Fruit fly (Drosophila melanogaster) whole organism, embryonic: ENCODE results near the gene Csp.

ENCODE experiments used
- ATbp ChIP-seq: fragments of 200-800 bp; sonication (Bioruptor generic); optimal IDR thresholded peaks from 2 replicates; lab custom pipeline; 2017; ENCODE audit warnings: missing biosample characterization, mild to moderate bottlenecking, missing genetic modification characterization, missing genetic modification reagents
- Adf1 ChIP-seq: fragments of 200-800 bp; sonication (Bioruptor generic); IDR thresholded peaks from 2 replicates; pipeline ENCODE4 v1.3.6; 2022; ENCODE audit warnings: missing biosample characterization, missing genetic modification characterization
- Antp ChIP-seq: fragments of 200-800 bp; sonication (Bioruptor generic); optimal IDR thresholded peaks from 3 replicates; lab custom pipeline; 2016; ENCODE audit warnings: missing biosample characterization, missing genetic modification characterization
- BtbVII ChIP-seq: fragments of 200-800 bp; sonication (Bioruptor generic); optimal IDR thresholded peaks from 3 replicates; lab custom pipeline; 2017; ENCODE audit warnings: missing biosample characterization, mild to moderate bottlenecking, missing genetic modification characterization
- CG10565 ChIP-seq: fragments of 200-800 bp; sonication (Bioruptor generic); optimal IDR thresholded peaks from 3 replicates; lab custom pipeline; 2016; ENCODE audit warnings: missing biosample characterization, mild to moderate bottlenecking, missing genetic modification characterization
- CG11398 ChIP-seq: fragments of 200-800 bp; sonication (Bioruptor generic); optimal IDR thresholded peaks from 2 replicates; lab custom pipeline; 2016; ENCODE audit warnings: missing biosample characterization, missing genetic modification characterization
- CG12236 ChIP-seq: fragments of 200-800 bp; sonication (Bioruptor generic); optimal IDR thresholded peaks from 2 replicates; lab custom pipeline; 2016; ENCODE audit warnings: missing biosample characterization, missing genetic modification characterization
- CG12299 ChIP-seq: fragments of 200-800 bp; sonication (Bioruptor generic); optimal IDR thresholded peaks from 2 replicates; lab custom pipeline; 2018; ENCODE audit warnings: missing biosample characterization, mild to moderate bottlenecking, missing genetic modification characterization
- CG14667 ChIP-seq: fragments of 200-800 bp; sonication (Bioruptor generic); IDR thresholded peaks from 2 replicates; pipeline ENCODE4 v1.3.6; 2022; ENCODE audit warnings: missing biosample characterization, missing genetic modification characterization
- CG15601 ChIP-seq: fragments of 200-800 bp; sonication (Bioruptor generic); optimal IDR thresholded peaks from 3 replicates; lab custom pipeline; 2019; ENCODE audit warnings: missing biosample characterization, mild to moderate bottlenecking, missing genetic modification characterization, moderate library complexity
- CG1647 ChIP-seq: fragments of 200-800 bp; sonication (Bioruptor generic); optimal IDR thresholded peaks from 3 replicates; lab custom pipeline; 2016; ENCODE audit warnings: missing biosample characterization, missing genetic modification characterization
- CG17385 ChIP-seq: fragments of 200-800 bp; sonication (Bioruptor generic); optimal IDR thresholded peaks from 3 replicates; lab custom pipeline; 2018; ENCODE audit warnings: missing biosample characterization, mild to moderate bottlenecking, missing genetic modification characterization
- CG2712 ChIP-seq: fragments of 200-800 bp; optimal IDR thresholded peaks from 3 replicates; lab custom pipeline; 2019; ENCODE audit warnings: missing biosample characterization, mild to moderate bottlenecking, missing genetic modification characterization, moderate library complexity
- CG4328 ChIP-seq: fragments of 200-800 bp; sonication (Bioruptor generic); optimal IDR thresholded peaks from 3 replicates; lab custom pipeline; 2017; ENCODE audit warnings: missing biosample characterization, missing genetic modification reagents, missing genetic modification characterization
- CG4617 ChIP-seq: fragments of 200-800 bp; sonication (Bioruptor generic); optimal IDR thresholded peaks from 3 replicates; lab custom pipeline; 2016; ENCODE audit warnings: missing biosample characterization, missing genetic modification characterization, borderline replicate concordance
- CG7963 ChIP-seq: fragments of 200-800 bp; sonication (Bioruptor generic); IDR thresholded peaks from 3 replicates; pipeline ENCODE4 v1.3.6; 2022; ENCODE audit warnings: missing biosample characterization, missing genetic modification characterization; ENCODE audit not compliant: partially characterized antibody
- CG8359 ChIP-seq: fragments of 200-800 bp; sonication (Bioruptor generic); optimal IDR thresholded peaks from 2 replicates; lab custom pipeline; 2017; ENCODE audit warnings: missing biosample characterization, mild to moderate bottlenecking, missing genetic modification characterization, borderline replicate concordance
- CG9727 ChIP-seq: fragments of 200-800 bp; sonication (Bioruptor generic); optimal IDR thresholded peaks from 3 replicates; lab custom pipeline; 2017; ENCODE audit warnings: missing biosample characterization, mild to moderate bottlenecking, missing genetic modification characterization
- CHES-1-like ChIP-seq: fragments of 200-800 bp; sonication (Bioruptor generic); optimal IDR thresholded peaks from 2 replicates; lab custom pipeline; 2016; ENCODE audit warnings: missing biosample characterization, missing genetic modification characterization
- CrebB ChIP-seq: fragments of 200-800 bp; sonication (Bioruptor generic); optimal IDR thresholded peaks from 3 replicates; lab custom pipeline; 2018; ENCODE audit warnings: missing biosample characterization, mild to moderate bottlenecking, missing genetic modification characterization
- D19A ChIP-seq: fragments of 200-800 bp; optimal IDR thresholded peaks from 3 replicates; lab custom pipeline; 2019; ENCODE audit warnings: missing biosample characterization, mild to moderate bottlenecking, missing genetic modification characterization, moderate library complexity
- Dbx ChIP-seq: fragments of 200-800 bp; sonication (Bioruptor generic); IDR thresholded peaks from 3 replicates; pipeline ENCODE4 v1.3.6; 2022; ENCODE audit warnings: missing biosample characterization, missing genetic modification characterization
- Dek ChIP-seq: fragments of 200-800 bp; sonication (Bioruptor generic); optimal IDR thresholded peaks from 3 replicates; lab custom pipeline; 2019; ENCODE audit warnings: missing biosample characterization, mild to moderate bottlenecking, missing genetic modification characterization, moderate library complexity
- Ets65A ChIP-seq: fragments of 200-800 bp; sonication (Bioruptor generic); peaks from one replicate; lab custom pipeline; 2016; ENCODE audit warnings: missing biosample characterization, missing genetic modification characterization
- Ets97D ChIP-seq: fragments of 200-800 bp; sonication (Bioruptor generic); optimal IDR thresholded peaks from 3 replicates; lab custom pipeline; 2016; ENCODE audit warnings: missing biosample characterization, missing genetic modification characterization
- Fer1 ChIP-seq: fragments of 200-800 bp; sonication (Bioruptor generic); optimal IDR thresholded peaks from 2 replicates; lab custom pipeline; 2017; ENCODE audit warnings: missing biosample characterization, mild to moderate bottlenecking, missing genetic modification characterization
- Hr51 ChIP-seq, 2 experiments: fragments of 200-800 bp; sonication (Bioruptor generic); optimal IDR thresholded peaks; 2 replicates in 1 of 2; 3 replicates in 1 of 2; lab custom pipeline; 2016 to 2018; ENCODE audit warnings: missing biosample characterization in 2 of 2, missing genetic modification characterization in 2 of 2, mild to moderate bottlenecking in 1 of 2, moderate library complexity in 1 of 2
- Mrtf ChIP-seq: fragments of 200-800 bp; sonication (Bioruptor generic); IDR thresholded peaks from 3 replicates; pipeline ENCODE4 v1.3.6; 2022; ENCODE audit warnings: missing biosample characterization, missing genetic modification characterization
- Nf-YC ChIP-seq: fragments of 200-800 bp; optimal IDR thresholded peaks from 3 replicates; lab custom pipeline; 2019; ENCODE audit warnings: missing biosample characterization, mild to moderate bottlenecking, missing genetic modification characterization, moderate library complexity
- Scr ChIP-seq: fragments of 200-800 bp; sonication (Bioruptor generic); IDR thresholded peaks from 2 replicates; pipeline ENCODE4 v1.3.6; 2022; ENCODE audit warnings: missing biosample characterization, missing genetic modification characterization; ENCODE audit not compliant: partially characterized antibody
- Spps ChIP-seq: fragments of 200-800 bp; sonication (Bioruptor generic); optimal IDR thresholded peaks from 2 replicates; lab custom pipeline; 2018; ENCODE audit warnings: missing biosample characterization, mild to moderate bottlenecking, missing genetic modification characterization
- Sry-β ChIP-seq: fragments of 200-800 bp; sonication (Bioruptor generic); optimal IDR thresholded peaks from 2 replicates; lab custom pipeline; 2018; ENCODE audit warnings: missing biosample characterization, mild to moderate bottlenecking, missing genetic modification characterization, moderate library complexity
- Taf1 ChIP-seq: fragments of 200-800 bp; sonication (Bioruptor generic); IDR thresholded peaks from 2 replicates; pipeline ENCODE4 v1.3.6; 2022; ENCODE audit warnings: missing biosample characterization, missing genetic modification characterization
- ash1 ChIP-seq: fragments of 200-800 bp; sonication (Bioruptor generic); optimal IDR thresholded peaks from 2 replicates; lab custom pipeline; 2018; ENCODE audit warnings: missing biosample characterization, mild to moderate bottlenecking, missing genetic modification characterization
- bab2 ChIP-seq: fragments of 200-800 bp; sonication (Bioruptor generic); optimal IDR thresholded peaks from 2 replicates; lab custom pipeline; 2016; ENCODE audit warnings: missing biosample characterization, missing genetic modification characterization
- corto ChIP-seq: fragments of 200-800 bp; sonication (Bioruptor generic); optimal IDR thresholded peaks from 2 replicates; lab custom pipeline; 2016; ENCODE audit warnings: missing biosample characterization, mild to moderate bottlenecking, missing genetic modification characterization, moderate library complexity
- dpn ChIP-seq, 2 experiments: fragments of 200-800 bp; sonication (Bioruptor generic); optimal IDR thresholded peaks; 3 replicates each; lab custom pipeline; 2016; ENCODE audit warnings: missing biosample characterization in 2 of 2, missing genetic modification characterization in 2 of 2
- ewg ChIP-seq: fragments of 200-800 bp; sonication (Bioruptor generic); optimal IDR thresholded peaks from 3 replicates; lab custom pipeline; 2017; ENCODE audit warnings: mild to moderate bottlenecking, missing biosample characterization, missing genetic modification reagents, missing genetic modification characterization
- gcm2 ChIP-seq: fragments of 200-800 bp; sonication (Bioruptor generic); optimal IDR thresholded peaks from 2 replicates; lab custom pipeline; 2016; ENCODE audit warnings: missing biosample characterization, missing genetic modification characterization
- jumu ChIP-seq: fragments of 200-800 bp; sonication (Bioruptor generic); optimal IDR thresholded peaks from 3 replicates; lab custom pipeline; 2016; ENCODE audit warnings: missing biosample characterization, missing genetic modification characterization
- kay ChIP-seq: fragments of 200-800 bp; sonication (Bioruptor generic); optimal IDR thresholded peaks from 2 replicates; lab custom pipeline; 2016; ENCODE audit warnings: missing biosample characterization, missing genetic modification characterization
- pho ChIP-seq: fragments of 200-800 bp; sonication (Bioruptor generic); optimal IDR thresholded peaks from 2 replicates; lab custom pipeline; 2016; ENCODE audit warnings: missing biosample characterization, missing genetic modification characterization
- repo ChIP-seq: fragments of 200-800 bp; sonication (Bioruptor generic); optimal IDR thresholded peaks from 2 replicates; lab custom pipeline; 2016; ENCODE audit warnings: missing biosample characterization, missing genetic modification characterization
- sd ChIP-seq: fragments of 200-800 bp; sonication (Bioruptor generic); optimal IDR thresholded peaks from 3 replicates; lab custom pipeline; 2018; ENCODE audit warnings: missing biosample characterization, mild to moderate bottlenecking, missing genetic modification characterization, moderate library complexity
- sim ChIP-seq: fragments of 200-800 bp; sonication (Bioruptor generic); IDR thresholded peaks from 2 replicates; pipeline ENCODE4 v1.3.6; 2022; ENCODE audit warnings: missing biosample characterization, missing genetic modification characterization
- so ChIP-seq: fragments of 200-800 bp; sonication (Bioruptor generic); IDR thresholded peaks from 3 replicates; pipeline ENCODE4 v1.3.6; 2022; ENCODE audit warnings: missing biosample characterization, missing genetic modification characterization
- trem ChIP-seq: fragments of 200-800 bp; optimal IDR thresholded peaks from 3 replicates; lab custom pipeline; 2019; ENCODE audit warnings: missing biosample characterization, mild to moderate bottlenecking, missing genetic modification characterization, moderate library complexity
- trh ChIP-seq: fragments of 200-800 bp; sonication (Bioruptor generic); optimal IDR thresholded peaks from 2 replicates; lab custom pipeline; 2016; ENCODE audit warnings: missing biosample characterization, missing genetic modification characterization
- unc-4 ChIP-seq: fragments of 200-800 bp; sonication (Bioruptor generic); IDR thresholded peaks from 2 replicates; pipeline ENCODE4 v1.3.6; 2022; ENCODE audit warnings: missing biosample characterization, missing genetic modification characterization; ENCODE audit not compliant: partially characterized antibody
- wdn ChIP-seq: fragments of 200-800 bp; sonication (Bioruptor generic); IDR thresholded peaks from 2 replicates; pipeline ENCODE4 v1.3.6; 2022; ENCODE audit warnings: missing biosample characterization, missing genetic modification characterization

Csp gene

dm6 chr3L:22262797-22263423 lies 4.3 kb upstream of the Csp start, which contains the start of the genes Rich and Ddx1 (continued):
- peak; percentile 10 for TF ChIP-seq D19A (tag; lab: Kevin White, UChicago)
- peak; percentile 26 for TF ChIP-seq corto (GFP tag; lab: Kevin White, UChicago)
- peak; percentile 18 for TF ChIP-seq pho (GFP tag; lab: Kevin White, UChicago)
- peak; percentile 97 for TF ChIP-seq Sry-β (GFP tag; lab: Kevin White, UChicago)
- peak; percentile 36 for TF ChIP-seq CHES-1-like (GFP tag; lab: Kevin White, UChicago)
- TF ChIP-seq CG7963 (GFP tag; lab: Robert Waterston, UW) = no peak
- no peak for TF ChIP-seq Spps (tag; lab: Kevin White, UChicago)
- TF ChIP-seq Mrtf (GFP tag; lab: Robert Waterston, UW) = no peak
- TF ChIP-seq repo (GFP tag; lab: Kevin White, UChicago) = no peak
- TF ChIP-seq CG10565 (GFP tag; lab: Kevin White, UChicago) = no peak
- TF ChIP-seq sd (tag; lab: Kevin White, UChicago) = peak; percentile 97
- TF ChIP-seq CG4617 = peak; percentile 41
- TF ChIP-seq Nf-YC (tag; lab: Kevin White, UChicago) = no peak
- peak; percentile 23 for TF ChIP-seq CG17385 (GFP tag; lab: Kevin White, UChicago)
- no peak for TF ChIP-seq CG12299 (tag; lab: Kevin White, UChicago)
- peak; percentile 51 for TF ChIP-seq CG15601 (tag; lab: Kevin White, UChicago)
- TF ChIP-seq kay (GFP tag; lab: Kevin White, UChicago) = no peak
- TF ChIP-seq unc-4 (GFP tag; lab: Robert Waterston, UW) = no peak
- TF ChIP-seq sim = no peak
- TF ChIP-seq CG14667 (GFP tag; lab: Robert Waterston, UW) = no peak
- TF ChIP-seq ash1 (GFP tag; lab: Kevin White, UChicago) = no peak
- peak; percentile 41 for TF ChIP-seq BtbVII (GFP tag; lab: Kevin White, UChicago)
- peak; percentile 19 for TF ChIP-seq Ets97D (GFP tag; lab: Kevin White, UChicago)
- peak; percentile 34 for TF ChIP-seq Dek (tag; lab: Kevin White, UChicago)
- TF ChIP-seq CG11398 (GFP tag; lab: Kevin White, UChicago) = no peak
- TF ChIP-seq Ets65A = peak; percentile 94
- TF ChIP-seq CrebB (tag; lab: Kevin White, UChicago) = peak; percentile 25
- TF ChIP-seq wdn (GFP tag; lab: Robert Waterston, UW) = no peak
- peak; percentile 32 for TF ChIP-seq jumu
- peak; percentile 21 for TF ChIP-seq bab2 (GFP tag; lab: Kevin White, UChicago)
- no peak for TF ChIP-seq CG12236 (GFP tag; lab: Kevin White, UChicago)
- TF ChIP-seq dpn (GFP tag; optimal IDR thresholded peaks at IDR 0.05; lab: Kevin White, UChicago) = peak; percentile 43 to 52
- no peak for TF ChIP-seq trh (GFP tag; lab: Kevin White, UChicago)
- TF ChIP-seq CG4328 (GFP tag; lab: Kevin White, UChicago) = peak; percentile 3
- TF ChIP-seq so (GFP tag; lab: Robert Waterston, UW) = no peak
- peak; percentile 26 for TF ChIP-seq CG1647
- peak; percentile 66 for TF ChIP-seq CG2712 (tag; lab: Kevin White, UChicago)
- TF ChIP-seq CG9727 (GFP tag; lab: Kevin White, UChicago) = peak; percentile 41
- no peak for TF ChIP-seq Fer1 (GFP tag; lab: Kevin White, UChicago)
- no peak for TF ChIP-seq Scr
- TF ChIP-seq trem (tag; lab: Kevin White, UChicago) = peak; percentile 2
- TF ChIP-seq Dbx = 0 out of 3 replicates have a peak, but pooled peaks have one; percentile 10
- TF ChIP-seq Taf1 (GFP tag; lab: Robert Waterston, UW) = no peak
- TF ChIP-seq Adf1 (GFP tag; lab: Robert Waterston, UW) = no peak
- no peak for TF ChIP-seq ATbp
- no peak for TF ChIP-seq CG8359 (GFP tag; lab: Kevin White, UChicago)
- TF ChIP-seq Antp (GFP tag; lab: Kevin White, UChicago) = peak; percentile 36
- peak; percentile 56 for TF ChIP-seq ewg (GFP tag; lab: Kevin White, UChicago)
- TF ChIP-seq gcm2 (GFP tag; lab: Kevin White, UChicago) = peak; percentile 44
- peak; percentile 27 to 47 for TF ChIP-seq Hr51 (GFP tag; optimal IDR thresholded peaks at IDR 0.05; lab: Kevin White, UChicago)
